Worm (Caenorhabditis elegans) whole organism, L1 larva: ENCODE data around the gene ZK742.6.
A peak's percentile ranks its signal among the peaks of the same experiment; 100 is the strongest.

Experiments
- C16A3.4 ChIP-seq: fragments of 150-350 bp; optimal IDR thresholded peaks from 2 replicates; lab custom pipeline; 2014; ENCODE audit warnings: missing biosample characterization, missing genetic modification characterization
- F16B12.6 ChIP-seq: fragments of 150-350 bp; optimal IDR thresholded peaks from 2 replicates; lab custom pipeline; 2014; ENCODE audit warnings: missing biosample characterization, missing genetic modification characterization
- alr-1 ChIP-seq: fragments of 200-800 bp; sonication (Bioruptor generic); optimal IDR thresholded peaks from 2 replicates; lab custom pipeline; 2018; ENCODE audit warnings: borderline replicate concordance, mild to moderate bottlenecking, missing genetic modification characterization, missing compliant biosample characterization
- ceh-63 ChIP-seq: fragments of 200-800 bp; sonication (Bioruptor generic); optimal IDR thresholded peaks from 2 replicates; lab custom pipeline; 2018; ENCODE audit warnings: mild to moderate bottlenecking, missing genetic modification characterization, missing compliant biosample characterization
- ceh-8 ChIP-seq: fragments of 200-800 bp; sonication (Bioruptor generic); optimal IDR thresholded peaks from 2 replicates; lab custom pipeline; 2018; ENCODE audit warnings: mild to moderate bottlenecking, missing genetic modification characterization, moderate library complexity, missing compliant biosample characterization
- ceh-88 ChIP-seq: fragments of 200-800 bp; sonication (Bioruptor generic); IDR thresholded peaks from 2 replicates; pipeline ENCODE4 v1.3.6; 2022; ENCODE audit warnings: missing genetic modification characterization, missing compliant biosample characterization
- dpl-1 ChIP-seq, 3 experiments: fragments of 150-350 bp in 2 of 3; sonication (generic microtip) in 1 of 3; optimal IDR thresholded peaks; 2 replicates each; lab custom pipeline; 2014 to 2017; ENCODE audit warnings: missing biosample characterization in 3 of 3, missing genetic modification characterization in 3 of 3, missing genetic modification reagents in 3 of 3
- dsc-1 ChIP-seq: sonication (generic microtip); optimal IDR thresholded peaks from 2 replicates; lab custom pipeline; 2016; ENCODE audit warnings: mild to moderate bottlenecking, missing genetic modification characterization, missing compliant biosample characterization
- efl-1 ChIP-seq, 4 experiments: fragments of 150-350 bp; optimal IDR thresholded peaks in 3 of 4; peaks in 1 of 4; 1 replicate in 1 of 4; 2 replicates in 3 of 4; lab custom pipeline; 2014; ENCODE audit warnings: missing biosample characterization in 2 of 4, missing genetic modification characterization in 2 of 4, missing genetic modification reagents in 2 of 4
- egl-13 ChIP-seq: sonication (generic microtip); optimal IDR thresholded peaks from 2 replicates; lab custom pipeline; 2016; ENCODE audit warnings: missing genotype, missing genetic modification reagents, missing genetic modification characterization, missing compliant biosample characterization
- ets-5 ChIP-seq: fragments of 200-800 bp; sonication (Bioruptor generic); IDR thresholded peaks from 2 replicates; pipeline ENCODE4 v1.3.6; 2022; ENCODE audit warnings: missing genetic modification characterization, missing compliant biosample characterization
- fkh-10 ChIP-seq: sonication (generic microtip); optimal IDR thresholded peaks from 2 replicates; lab custom pipeline; 2017; ENCODE audit warnings: missing biosample characterization, missing genetic modification reagents, missing genetic modification characterization
- fkh-4 ChIP-seq: sonication (generic microtip); optimal IDR thresholded peaks from 2 replicates; lab custom pipeline; 2016; ENCODE audit warnings: missing compliant biosample characterization, missing genetic modification characterization, borderline replicate concordance
- fkh-8 ChIP-seq: sonication (generic microtip); optimal IDR thresholded peaks from 2 replicates; lab custom pipeline; 2016; ENCODE audit warnings: mild to moderate bottlenecking, missing genetic modification characterization, missing compliant biosample characterization
- fos-1 ChIP-seq: fragments of 150-350 bp; optimal IDR thresholded peaks from 2 replicates; lab custom pipeline; 2014; ENCODE audit warnings: missing biosample characterization, missing genetic modification characterization
- hpl-2 ChIP-seq: fragments of 150-350 bp; optimal IDR thresholded peaks from 2 replicates; lab custom pipeline; 2014; ENCODE audit warnings: missing biosample characterization, missing genetic modification reagents, missing genetic modification characterization
- irx-1 ChIP-seq: sonication (generic microtip); optimal IDR thresholded peaks from 2 replicates; lab custom pipeline; 2016; ENCODE audit warnings: missing genetic modification characterization, missing compliant biosample characterization
- isw-1 ChIP-seq: fragments of 200-800 bp; sonication (Bioruptor generic); IDR thresholded peaks from 2 replicates; pipeline ENCODE4 v1.3.6; 2022; ENCODE audit warnings: missing genetic modification characterization, missing compliant biosample characterization
- jun-1 ChIP-seq: fragments of 150-350 bp; optimal IDR thresholded peaks from 2 replicates; lab custom pipeline; 2014; ENCODE audit warnings: missing biosample characterization, missing genetic modification reagents, missing genetic modification characterization
- lin-13 ChIP-seq: fragments of 150-350 bp; optimal IDR thresholded peaks from 2 replicates; lab custom pipeline; 2014; ENCODE audit warnings: missing biosample characterization, missing genetic modification reagents, missing genetic modification characterization
- lin-14 ChIP-seq: fragments of 200-800 bp; sonication (Bioruptor generic); optimal IDR thresholded peaks from 2 replicates; lab custom pipeline; 2018; ENCODE audit warnings: mild to moderate bottlenecking, missing genetic modification characterization, moderate library complexity, missing compliant biosample characterization
- lin-15B ChIP-seq: fragments of 150-350 bp; sonication (generic microtip); optimal IDR thresholded peaks from 3 replicates; lab custom pipeline; 2014; ENCODE audit warnings: missing biosample characterization, missing genetic modification characterization
- lin-35 ChIP-seq, 2 experiments: fragments of 150-350 bp; optimal IDR thresholded peaks; 2 replicates each; lab custom pipeline; 2014; ENCODE audit warnings: missing biosample characterization in 2 of 2, missing genetic modification characterization in 2 of 2, missing genetic modification reagents in 2 of 2
- lir-3 ChIP-seq: sonication (generic microtip); optimal IDR thresholded peaks from 2 replicates; lab custom pipeline; 2016; ENCODE audit warnings: mild to moderate bottlenecking, missing genetic modification characterization, moderate library complexity, missing compliant biosample characterization; ENCODE audit not compliant: poor library complexity
- mep-1 ChIP-seq: fragments of 150-350 bp; optimal IDR thresholded peaks from 2 replicates; lab custom pipeline; 2014; ENCODE audit warnings: missing biosample characterization, missing genetic modification characterization
- nhr-12 ChIP-seq: sonication (generic microtip); optimal IDR thresholded peaks from 2 replicates; lab custom pipeline; 2017; ENCODE audit warnings: missing biosample characterization, missing genetic modification characterization
- nhr-19 ChIP-seq: fragments of 200-800 bp; sonication (Bioruptor generic); conservative IDR thresholded peaks from 2 replicates; pipeline ENCODE4 v1.3.6; 2022; ENCODE audit warnings: missing genetic modification characterization, missing compliant biosample characterization
- nhr-237 ChIP-seq: fragments of 150-350 bp; optimal IDR thresholded peaks from 2 replicates; lab custom pipeline; 2014; ENCODE audit warnings: missing biosample characterization, missing genetic modification characterization
- nhr-28 ChIP-seq: fragments of 150-350 bp; optimal IDR thresholded peaks from 2 replicates; lab custom pipeline; 2014; ENCODE audit warnings: missing biosample characterization, missing genetic modification characterization
- nhr-71 ChIP-seq: sonication (generic microtip); optimal IDR thresholded peaks from 2 replicates; lab custom pipeline; 2016; ENCODE audit warnings: mild to moderate bottlenecking, missing genetic modification characterization, moderate library complexity, missing compliant biosample characterization
- nhr-85 ChIP-seq: sonication (generic microtip); peaks from one replicate; lab custom pipeline; 2016; ENCODE audit warnings: missing genetic modification characterization, inconsistent platforms, missing compliant biosample characterization
- nhr-90 ChIP-seq: sonication (generic microtip); optimal IDR thresholded peaks from 2 replicates; lab custom pipeline; 2016; ENCODE audit warnings: mild to moderate bottlenecking, missing genetic modification characterization, missing compliant biosample characterization; ENCODE audit not compliant: poor library complexity
- pax-3 ChIP-seq: fragments of 200-800 bp; sonication (Bioruptor generic); optimal IDR thresholded peaks from 2 replicates; lab custom pipeline; 2018; ENCODE audit warnings: mild to moderate bottlenecking, missing genetic modification characterization, moderate library complexity, missing compliant biosample characterization
- pqm-1 ChIP-seq: sonication (generic microtip); optimal IDR thresholded peaks from 3 replicates; lab custom pipeline; 2017; ENCODE audit warnings: missing biosample characterization, missing genetic modification characterization
- skn-1 ChIP-seq: fragments of 150-350 bp; optimal IDR thresholded peaks from 2 replicates; lab custom pipeline; 2014; ENCODE audit warnings: missing biosample characterization, missing genetic modification characterization
- snpc-4 ChIP-seq: fragments of 150-350 bp; optimal IDR thresholded peaks from 2 replicates; lab custom pipeline; 2014; ENCODE audit warnings: missing biosample characterization, missing genetic modification characterization
- sox-4 ChIP-seq: sonication (generic microtip); optimal IDR thresholded peaks from 2 replicates; lab custom pipeline; 2016; ENCODE audit warnings: missing genetic modification characterization, missing compliant biosample characterization
- swsn-7 ChIP-seq: sonication (generic microtip); optimal IDR thresholded peaks from 2 replicates; lab custom pipeline; 2016; ENCODE audit warnings: missing genetic modification characterization, missing compliant biosample characterization
- tbx-2 ChIP-seq: sonication (generic microtip); optimal IDR thresholded peaks from 2 replicates; lab custom pipeline; 2016; ENCODE audit warnings: missing genetic modification characterization, missing compliant biosample characterization
- unc-30 ChIP-seq: sonication (generic microtip); optimal IDR thresholded peaks from 2 replicates; lab custom pipeline; 2017; ENCODE audit warnings: missing biosample characterization, missing genetic modification characterization
- unc-86 ChIP-seq: sonication (generic microtip); optimal IDR thresholded peaks from 2 replicates; lab custom pipeline; 2016; ENCODE audit warnings: missing genetic modification characterization, missing compliant biosample characterization
- xbp-1 ChIP-seq: sonication (generic microtip); optimal IDR thresholded peaks from 2 replicates; lab custom pipeline; 2016; ENCODE audit warnings: missing genetic modification characterization, missing compliant biosample characterization
- zag-1 ChIP-seq: fragments of 150-350 bp; optimal IDR thresholded peaks from 2 replicates; lab custom pipeline; 2014; ENCODE audit warnings: missing biosample characterization, missing genetic modification characterization
- zip-4 ChIP-seq: fragments of 200-800 bp; sonication (Bioruptor generic); optimal IDR thresholded peaks from 2 replicates; lab custom pipeline; 2018; ENCODE audit warnings: mild to moderate bottlenecking, missing genetic modification characterization, moderate library complexity, missing compliant biosample characterization
- ztf-11 ChIP-seq, 2 experiments: sonication (generic microtip); optimal IDR thresholded peaks; 2 replicates each; lab custom pipeline; 2016 to 2017; ENCODE audit warnings: missing genetic modification characterization in 2 of 2, missing biosample characterization in 1 of 2, missing compliant biosample characterization in 1 of 2
- ztf-4 ChIP-seq: fragments of 150-350 bp; optimal IDR thresholded peaks from 2 replicates; lab custom pipeline; 2014; ENCODE audit warnings: missing biosample characterization, missing genetic modification characterization

ZK742.6 gene

DNA sequence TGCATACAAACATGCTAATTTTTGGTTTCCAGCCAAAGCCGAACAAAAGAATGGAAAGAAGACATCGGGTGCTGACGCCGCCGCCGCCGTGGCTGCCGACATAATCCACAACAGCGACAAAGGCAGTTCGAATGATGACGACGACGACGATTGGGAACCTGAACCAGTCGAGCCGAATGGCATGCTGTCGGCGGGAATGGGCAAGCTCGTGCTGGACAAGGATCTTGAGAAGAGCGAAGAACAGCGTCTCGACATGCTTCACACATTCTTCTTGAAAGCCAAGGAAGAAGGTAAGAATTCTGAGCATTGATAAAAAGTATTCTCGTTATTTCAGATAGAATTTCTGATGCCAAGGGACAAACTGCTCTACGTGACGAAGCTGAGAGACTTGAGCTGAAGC, 41.9 kb upstream of the ZK742.6 start:
- no peak for TF ChIP-seq xbp-1 (tag; lab: Kevin White, UChicago)
- no peak for TF ChIP-seq efl-1 (optimal IDR thresholded peaks at IDR 0.05; lab: Kevin White, UChicago)
- TF ChIP-seq efl-1 (GFP tag; optimal IDR thresholded peaks at IDR 0.05 in 1 of 2; lab: Kevin White, UChicago), result peak in 1 of 2 experiments; percentile 63
- no peak for TF ChIP-seq lir-3 (tag; lab: Kevin White, UChicago)

DNA sequence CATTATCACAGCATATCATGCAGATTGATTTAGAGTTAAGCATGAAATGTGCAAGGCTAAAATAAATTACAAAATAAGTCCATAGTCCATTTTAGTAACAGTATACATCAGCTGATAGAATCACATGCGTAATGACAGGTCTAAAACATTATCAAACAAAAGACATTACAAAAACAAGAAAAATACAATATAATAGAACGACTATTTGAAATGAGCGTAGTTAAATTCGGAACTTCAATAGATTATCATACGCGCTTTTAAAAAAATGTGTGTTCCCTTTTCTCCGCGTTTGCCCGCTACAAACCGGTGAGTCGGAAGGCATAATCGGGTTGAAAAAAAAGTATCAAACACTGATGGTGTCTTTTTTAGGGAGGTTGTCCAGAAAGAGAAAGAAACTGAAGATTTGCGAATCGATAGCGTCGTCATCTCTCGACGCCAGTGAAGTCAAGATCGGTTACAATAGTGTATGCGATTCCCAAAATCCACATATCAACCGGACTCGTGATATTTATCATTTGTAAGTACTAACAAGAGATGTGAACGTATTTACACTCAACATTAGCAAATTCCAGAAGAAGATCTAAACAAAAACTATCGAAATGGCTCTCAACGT, 40.7 kb upstream of the ZK742.6 start, which contains the start of gene C37C3.2:
TSS of gene C37C3.2 (plus strand) at position 563 of the 613 bp plus-strand sequence.
- no peak for TF ChIP-seq ztf-4
- TF ChIP-seq tbx-2, result no peak
- TF ChIP-seq lin-35 (GFP tag; optimal IDR thresholded peaks at IDR 0.05; lab: Kevin White, UChicago), result peak in 1 of 2 experiments; percentile 38
- TF ChIP-seq nhr-28 (tag; lab: Kevin White, UChicago), result no peak
- TF ChIP-seq fkh-8 (tag; lab: Kevin White, UChicago), result no peak
- TF ChIP-seq F16B12.6, result no peak
- peak; percentile 39 for TF ChIP-seq nhr-85 (tag; lab: Kevin White, UChicago)

DNA sequence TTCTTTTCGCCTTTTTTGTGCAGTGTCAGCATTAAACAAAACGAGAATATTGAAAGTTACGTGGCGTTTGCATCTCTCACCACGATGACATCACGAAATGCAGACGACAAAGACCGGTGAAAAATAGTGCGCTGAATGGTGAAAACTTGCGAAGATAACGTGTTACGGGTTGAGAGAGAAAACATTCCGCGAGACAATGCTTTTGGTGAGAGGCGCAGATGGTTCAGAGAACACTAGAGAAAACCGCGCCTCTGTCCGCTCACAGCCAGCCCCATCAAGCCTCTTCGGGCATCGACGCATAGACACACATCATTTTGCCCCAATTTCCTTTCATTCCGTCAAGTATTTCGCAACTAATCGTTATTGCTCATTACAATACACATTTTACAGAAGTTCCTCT, 39.9 kb upstream of the ZK742.6 start, which contains the start of the genes C37C3.9 and C37C3.18:
TSS of gene C37C3.9 (minus strand) at position 98 of the 400 bp plus-strand sequence.
TSS of gene C37C3.18 (plus strand) at position 391 of the 400 bp plus-strand sequence.
- TF ChIP-seq ets-5 (GFP tag; lab: Robert Waterston, UW) (no peak), xbp-1 (tag; lab: Kevin White, UChicago) (peak; percentile 85), isw-1 (GFP tag; lab: Robert Waterston, UW) (peak; percentile 77), skn-1 (tag; lab: Kevin White, UChicago) (peak; percentile 82), nhr-237 (tag; lab: Kevin White, UChicago) (peak; percentile 61), sox-4 (peak; percentile 3), fkh-10 (GFP tag; lab: Kevin White, UChicago) (no peak), ceh-63 (GFP tag; lab: Kevin White, UChicago) (no peak), C16A3.4 (peak; percentile 82), ceh-8 (GFP tag; lab: Kevin White, UChicago) (peak; percentile 27), lin-15B (tag; lab: Kevin White, UChicago) (no peak), nhr-12 (tag; lab: Kevin White, UChicago) (no peak), pqm-1 (tag; lab: Kevin White, UChicago) (no peak), F16B12.6 (peak; percentile 32), pax-3 (tag; lab: Kevin White, UChicago) (peak; percentile 45), dsc-1 (tag; lab: Kevin White, UChicago) (peak; percentile 52), lin-14 (peak; percentile 92), fkh-4 (tag; lab: Kevin White, UChicago) (no peak), snpc-4 (peak; percentile 60), irx-1 (tag; lab: Kevin White, UChicago) (peak; percentile 14), fos-1 (tag; lab: Kevin White, UChicago) (peak; percentile 80), ztf-11 (tag; optimal IDR thresholded peaks at IDR 0.05; lab: Kevin White, UChicago) (no peak), zag-1 (peak; percentile 39), unc-86 (tag; lab: Kevin White, UChicago) (peak; percentile 77), nhr-90 (tag; lab: Kevin White, UChicago) (peak; percentile 48), zip-4 (GFP tag; lab: Kevin White, UChicago) (peak; percentile 37), nhr-19 (GFP tag; lab: Robert Waterston, UW) (peak; percentile 75), dpl-1 (GFP tag; optimal IDR thresholded peaks at IDR 0.05; lab: Kevin White, UChicago) (peak; percentile 52 to 60 (median 52)), hpl-2 (GFP tag; lab: Kevin White, UChicago) (peak; percentile 84), unc-30 (tag; lab: Kevin White, UChicago) (no peak), ceh-88 (peak; percentile 29; the same call in 1 of the 2 replicates), alr-1 (tag; lab: Kevin White, UChicago) (no peak), tbx-2 (peak; percentile 78), jun-1 (peak; percentile 83), ztf-4 (peak; percentile 39), efl-1 (optimal IDR thresholded peaks at IDR 0.05; lab: Kevin White, UChicago) (peak; percentile 85 to 97), efl-1 (GFP tag; optimal IDR thresholded peaks at IDR 0.05 in 1 of 2; lab: Kevin White, UChicago) (peak; percentile 54 to 90), swsn-7 (tag; lab: Kevin White, UChicago) (peak; percentile 81), nhr-71 (tag; lab: Kevin White, UChicago) (peak; percentile 90), lin-35 (GFP tag; optimal IDR thresholded peaks at IDR 0.05; lab: Kevin White, UChicago) (peak; percentile 74 to 82), mep-1 (tag; lab: Kevin White, UChicago) (peak; percentile 78), lir-3 (tag; lab: Kevin White, UChicago) (no peak), lin-13 (GFP tag; lab: Kevin White, UChicago) (peak; percentile 76), egl-13 (tag; lab: Kevin White, UChicago) (peak; percentile 5)
